Fruit fly (Drosophila melanogaster): ENCODE measurements around the gene CG2861.

The CG2861 gene

DNA sequence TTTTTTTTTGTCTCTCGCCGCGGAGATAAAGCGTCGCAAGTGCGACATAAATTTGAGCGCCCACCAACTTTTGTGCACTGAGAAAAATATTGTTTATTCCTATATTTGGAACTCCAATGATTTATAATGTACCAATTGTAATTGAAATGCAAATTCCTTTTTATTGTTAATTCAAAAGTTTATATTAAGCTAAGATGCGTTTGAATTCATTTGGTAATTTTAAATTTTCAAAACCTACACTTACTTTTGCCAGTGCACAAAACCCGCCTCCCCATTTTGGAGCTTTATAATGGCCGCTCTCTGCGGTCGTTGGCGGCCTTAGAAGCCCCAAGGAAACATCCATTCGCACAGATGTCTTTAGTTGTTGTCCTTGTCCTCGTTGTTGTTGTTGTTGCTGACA lies 42.4 kb downstream of the CG2861 start (continued):
- no peak for TF ChIP-seq NK7.1 (GFP tag; optimal IDR thresholded peaks at IDR 0.05)
- TF ChIP-seq ems (GFP tag; optimal IDR thresholded peaks at IDR 0.05) = no peak
- TF ChIP-seq CG10979 (tag; optimal IDR thresholded peaks at IDR 0.05) = no peak
- no peak for TF ChIP-seq Nf-YA (GFP tag; IDR thresholded peaks at IDR 0.05)
- TF ChIP-seq chif (GFP tag; optimal IDR thresholded peaks at IDR 0.05) = peak in 1 of 2 experiments; percentile 25
- TF ChIP-seq abd-A (tag; optimal IDR thresholded peaks at IDR 0.05) = no peak
- no peak for TF ChIP-seq Doc2 (GFP tag; IDR thresholded peaks at IDR 0.05)
- TF ChIP-seq Aef1 (GFP tag; IDR thresholded peaks at IDR 0.05) = peak; percentile 30; the same call in 1 of the 3 replicates
- TF ChIP-seq CG8281 (tag; optimal IDR thresholded peaks at IDR 0.05) = no peak
- no peak for TF ChIP-seq dan (GFP tag; IDR thresholded peaks at IDR 0.05)
- no peak for TF ChIP-seq CG10543 (GFP tag; optimal IDR thresholded peaks at IDR 0.05)
- no peak for TF ChIP-seq CG31365 (tag; optimal IDR thresholded peaks at IDR 0.05)
- peak; percentile 37; the same call in 1 of the 2 replicates for TF ChIP-seq ranshi (GFP tag; IDR thresholded peaks at IDR 0.05)
- TF ChIP-seq Atf3 (GFP tag; optimal IDR thresholded peaks at IDR 0.05) = no peak
- TF ChIP-seq pum (GFP tag; optimal IDR thresholded peaks at IDR 0.05) = peak; percentile 5
- TF ChIP-seq CG12104 (GFP tag; optimal IDR thresholded peaks at IDR 0.05) = no peak
- no peak for TF ChIP-seq ac (GFP tag; optimal IDR thresholded peaks at IDR 0.05)
- TF ChIP-seq Xrp1 (GFP tag; IDR thresholded peaks at IDR 0.05) = no peak
- no peak for TF ChIP-seq D19B (GFP tag; optimal IDR thresholded peaks at IDR 0.05)
- TF ChIP-seq ash1 (GFP tag; optimal IDR thresholded peaks at IDR 0.05) = no peak
- no peak for TF ChIP-seq Dbx (GFP tag; IDR thresholded peaks at IDR 0.05)
- no peak for TF ChIP-seq Dip2 (GFP tag; IDR thresholded peaks at IDR 0.05)
- no peak for TF ChIP-seq crp (GFP tag; optimal IDR thresholded peaks at IDR 0.05)
- no peak for TF ChIP-seq Dek (tag; optimal IDR thresholded peaks at IDR 0.05)
- TF ChIP-seq dmrt99B (tag; optimal IDR thresholded peaks at IDR 0.05) = peak; percentile 38
- no peak for TF ChIP-seq CG4360 (GFP tag; IDR thresholded peaks at IDR 0.05)
- TF ChIP-seq tna (GFP tag; IDR thresholded peaks at IDR 0.05; ENCODE audit: partially characterized antibody) = no peak
- no peak for TF ChIP-seq ham (GFP tag; IDR thresholded peaks at IDR 0.05)
- TF ChIP-seq Blimp-1 (GFP tag; optimal IDR thresholded peaks at IDR 0.05) = peak; percentile 26
- peak; percentile 45 for TF ChIP-seq Meics (GFP tag; optimal IDR thresholded peaks at IDR 0.05)
- TF ChIP-seq onecut (GFP tag; IDR thresholded peaks at IDR 0.05) = 0 out of 2 replicates have a peak, but pooled peaks have one; percentile 15
- TF ChIP-seq ftz-f1 (GFP tag; optimal IDR thresholded peaks at IDR 0.05) = no peak
- no peak for TF ChIP-seq CG16815 (GFP tag; optimal IDR thresholded peaks at IDR 0.05)
- no peak for TF ChIP-seq NfI (GFP tag; optimal IDR thresholded peaks at IDR 0.05)
- TF ChIP-seq CG4282 (GFP tag; optimal IDR thresholded peaks at IDR 0.05) = no peak
- peak; percentile 21 for TF ChIP-seq scrt (GFP tag; optimal IDR thresholded peaks at IDR 0.05)
- TF ChIP-seq tap (tag; optimal IDR thresholded peaks at IDR 0.05) = peak; percentile 27
- no peak for TF ChIP-seq unc-4 (GFP tag; IDR thresholded peaks at IDR 0.05; ENCODE audit: partially characterized antibody)
- no peak for TF ChIP-seq CG15479 (GFP tag; optimal IDR thresholded peaks at IDR 0.05)
- TF ChIP-seq CG31388 (GFP tag; optimal IDR thresholded peaks at IDR 0.05) = no peak
- TF ChIP-seq CG1832 (GFP tag; optimal IDR thresholded peaks at IDR 0.05) = no peak
- TF ChIP-seq Sox100B (GFP tag; optimal IDR thresholded peaks at IDR 0.05) = peak; percentile 1
- TF ChIP-seq crol (GFP tag; IDR thresholded peaks at IDR 0.05) = no peak
- no peak for TF ChIP-seq fd3F (GFP tag; optimal IDR thresholded peaks at IDR 0.05)
- no peak for TF ChIP-seq CG18262 (tag; optimal IDR thresholded peaks at IDR 0.05)
- TF ChIP-seq D (optimal IDR thresholded peaks at IDR 0.05) = no peak
- TF ChIP-seq D (GFP tag; optimal IDR thresholded peaks at IDR 0.05) = no peak
- TF ChIP-seq CG9876 (GFP tag; optimal IDR thresholded peaks at IDR 0.05) = no peak
- TF ChIP-seq Optix (GFP tag; IDR thresholded peaks at IDR 0.05) = no peak
- TF ChIP-seq run (tag; optimal IDR thresholded peaks at IDR 0.05) = no peak
- 0 out of 2 replicates have a peak, but pooled peaks have one; percentile 6 for TF ChIP-seq CG9215 (GFP tag; IDR thresholded peaks at IDR 0.05)
- no peak for TF ChIP-seq trem (tag; optimal IDR thresholded peaks at IDR 0.05)
